Worm (Caenorhabditis elegans) whole organism, L4 larva: ENCODE data around the gene tax-6.
A peak's percentile ranks its signal among the peaks of the same experiment; 100 is the strongest.

Source experiments
- F37D6.2 ChIP-seq: sonication (generic microtip); optimal IDR thresholded peaks from 2 replicates; lab custom pipeline; 2016; ENCODE audit warnings: mild to moderate bottlenecking, missing genetic modification characterization, missing compliant biosample characterization
- F44E2.7 ChIP-seq: fragments of 200-800 bp; sonication (Bioruptor generic); IDR thresholded peaks from 2 replicates; pipeline ENCODE4 v2.1.2; 2022; ENCODE audit warnings: missing genetic modification characterization, missing compliant biosample characterization
- Y48G9A.11 ChIP-seq: fragments of 200-800 bp; sonication (Bioruptor generic); IDR thresholded peaks from 2 replicates; pipeline ENCODE4 v1.3.6; 2022; ENCODE audit warnings: missing genetic modification reagents, missing genetic modification characterization, missing compliant biosample characterization
- Y75B8A.6 ChIP-seq: fragments of 200-800 bp; sonication (Bioruptor generic); IDR thresholded peaks from 2 replicates; pipeline ENCODE4 v1.3.6; 2022; ENCODE audit warnings: missing genetic modification reagents, missing genetic modification characterization, missing compliant biosample characterization
- aha-1 ChIP-seq: fragments of 150-350 bp; peaks from one replicate; lab custom pipeline; 2014; ENCODE audit warnings: missing biosample characterization, missing genetic modification characterization
- aly-2 ChIP-seq: sonication (generic microtip); optimal IDR thresholded peaks from 2 replicates; lab custom pipeline; 2018; ENCODE audit warnings: missing biosample characterization, missing genetic modification characterization
- arid-1 ChIP-seq: fragments of 200-800 bp; sonication (Bioruptor generic); conservative IDR thresholded peaks from 2 replicates; pipeline ENCODE4 v1.3.6; 2022; ENCODE audit warnings: missing genetic modification reagents, missing genetic modification characterization, missing compliant biosample characterization
- attf-4 ChIP-seq: sonication (generic microtip); optimal IDR thresholded peaks from 3 replicates; lab custom pipeline; 2017; ENCODE audit warnings: missing biosample characterization, missing genetic modification characterization
- ceh-44 ChIP-seq: fragments of 200-800 bp; sonication (Bioruptor generic); IDR thresholded peaks from 2 replicates; pipeline ENCODE4 v1.3.6; 2022; ENCODE audit warnings: missing genetic modification reagents, missing genetic modification characterization, missing compliant biosample characterization
- ces-1 ChIP-seq: fragments of 150-350 bp; sonication (generic microtip); optimal IDR thresholded peaks from 4 replicates; lab custom pipeline; 2014; ENCODE audit warnings: missing biosample characterization, missing genetic modification reagents, missing genetic modification characterization
- ctbp-1 ChIP-seq: fragments of 200-800 bp; sonication (Bioruptor generic); IDR thresholded peaks from 2 replicates; pipeline ENCODE4 v1.3.6; 2022; ENCODE audit warnings: missing genetic modification reagents, missing genetic modification characterization, missing compliant biosample characterization
- daf-12 ChIP-seq: fragments of 150-350 bp; optimal IDR thresholded peaks from 2 replicates; lab custom pipeline; 2014; ENCODE audit warnings: missing biosample characterization, missing genetic modification reagents, missing genetic modification characterization
- daf-16 ChIP-seq, 3 experiments: sonication (generic microtip); optimal IDR thresholded peaks; 2 replicates each; lab custom pipeline; 2016 to 2017; ENCODE audit warnings: missing genetic modification characterization in 3 of 3, missing genetic modification reagents in 3 of 3, mild to moderate bottlenecking in 2 of 3, missing compliant biosample characterization in 2 of 3, missing biosample characterization in 1 of 3, moderate library complexity in 1 of 3
- daf-8 ChIP-seq: fragments of 200-800 bp; sonication (Bioruptor generic); IDR thresholded peaks from 2 replicates; pipeline ENCODE4 v1.3.6; 2022; ENCODE audit warnings: missing genetic modification characterization, missing compliant biosample characterization
- dmd-6 ChIP-seq: fragments of 200-800 bp; sonication (Bioruptor generic); IDR thresholded peaks from 2 replicates; pipeline ENCODE4 v1.3.6; 2022; ENCODE audit warnings: missing genetic modification reagents, missing genetic modification characterization, missing compliant biosample characterization
- duxl-1 ChIP-seq: sonication (generic microtip); optimal IDR thresholded peaks from 2 replicates; lab custom pipeline; 2016; ENCODE audit warnings: mild to moderate bottlenecking, missing genetic modification characterization, moderate library complexity, missing compliant biosample characterization; ENCODE audit not compliant: poor library complexity
- fkh-10 ChIP-seq: fragments of 150-350 bp; optimal IDR thresholded peaks from 2 replicates; lab custom pipeline; 2014; ENCODE audit warnings: missing biosample characterization, missing genetic modification reagents, missing genetic modification characterization
- hif-1 ChIP-seq, 2 experiments: sonication (generic microtip); optimal IDR thresholded peaks; 2 replicates each; lab custom pipeline; 2016 to 2017; ENCODE audit warnings: missing compliant biosample characterization in 2 of 2, missing genetic modification characterization in 2 of 2, missing genetic modification reagents in 2 of 2, missing genotype in 2 of 2, mild to moderate bottlenecking in 1 of 2
- hlh-11 ChIP-seq: fragments of 200-800 bp; sonication (Bioruptor generic); optimal IDR thresholded peaks from 2 replicates; lab custom pipeline; 2018; ENCODE audit warnings: mild to moderate bottlenecking, missing genetic modification characterization, missing compliant biosample characterization
- hlh-30 ChIP-seq: sonication (generic microtip); optimal IDR thresholded peaks from 2 replicates; lab custom pipeline; 2017; ENCODE audit warnings: antibody characterized with exemption, mild to moderate bottlenecking, missing genetic modification characterization, missing compliant biosample characterization; ENCODE audit not compliant: insufficient read depth
- hmg-1.1 ChIP-seq: fragments of 200-800 bp; sonication (Bioruptor generic); IDR thresholded peaks from 2 replicates; pipeline ENCODE4 v1.3.6; 2022; ENCODE audit warnings: missing genetic modification reagents, missing genetic modification characterization, missing compliant biosample characterization
- lim-7 ChIP-seq: fragments of 200-800 bp; sonication (Bioruptor generic); IDR thresholded peaks from 2 replicates; pipeline ENCODE4 v1.3.6; 2022; ENCODE audit warnings: missing genetic modification characterization, missing compliant biosample characterization
- lin-15B ChIP-seq: fragments of 150-350 bp; sonication (generic microtip); optimal IDR thresholded peaks from 3 replicates; lab custom pipeline; 2014; ENCODE audit warnings: missing biosample characterization, missing genetic modification characterization
- lin-29 ChIP-seq: fragments of 200-800 bp; sonication (Bioruptor generic); IDR thresholded peaks from 2 replicates; pipeline ENCODE4 v1.3.6; 2022; ENCODE audit warnings: missing genetic modification reagents, missing genetic modification characterization, missing compliant biosample characterization
- lin-38 ChIP-seq: fragments of 200-800 bp; sonication (Bioruptor generic); IDR thresholded peaks from 2 replicates; pipeline ENCODE4 v1.3.6; 2022; ENCODE audit warnings: missing genetic modification reagents, missing genetic modification characterization, missing compliant biosample characterization
- lir-3 ChIP-seq: sonication (generic microtip); optimal IDR thresholded peaks from 2 replicates; lab custom pipeline; 2016; ENCODE audit warnings: mild to moderate bottlenecking, missing genetic modification characterization, missing compliant biosample characterization
- lsy-2 ChIP-seq, 2 experiments: fragments of 150-350 bp in 1 of 2; sonication (generic microtip) in 1 of 2; optimal IDR thresholded peaks; 2 replicates each; lab custom pipeline; 2014 to 2017; ENCODE audit warnings: missing biosample characterization in 2 of 2, missing genetic modification characterization in 2 of 2
- mdt-29 ChIP-seq: fragments of 200-800 bp; sonication (Bioruptor generic); IDR thresholded peaks from 2 replicates; pipeline ENCODE4 v1.3.6; 2022; ENCODE audit warnings: missing genetic modification reagents, missing genetic modification characterization, missing compliant biosample characterization
- mep-1 ChIP-seq: fragments of 150-350 bp; sonication (generic microtip); optimal IDR thresholded peaks from 3 replicates; lab custom pipeline; 2014; ENCODE audit warnings: missing biosample characterization, missing genetic modification characterization
- mxl-3 ChIP-seq: fragments of 200-800 bp; sonication (Bioruptor generic); optimal IDR thresholded peaks from 2 replicates; lab custom pipeline; 2018; ENCODE audit warnings: mild to moderate bottlenecking, missing genetic modification characterization, missing compliant biosample characterization
- nhr-10 ChIP-seq: fragments of 150-350 bp; optimal IDR thresholded peaks from 2 replicates; lab custom pipeline; 2014; ENCODE audit warnings: missing biosample characterization, missing genetic modification characterization
- nhr-102 ChIP-seq: sonication (generic microtip); optimal IDR thresholded peaks from 2 replicates; lab custom pipeline; 2016; ENCODE audit warnings: mild to moderate bottlenecking, missing genetic modification characterization, moderate library complexity, missing compliant biosample characterization
- nhr-11 ChIP-seq: fragments of 150-350 bp; optimal IDR thresholded peaks from 2 replicates; lab custom pipeline; 2014; ENCODE audit warnings: missing biosample characterization, missing genetic modification characterization
- nhr-25 ChIP-seq: sonication (generic microtip); optimal IDR thresholded peaks from 2 replicates; lab custom pipeline; 2017; ENCODE audit warnings: missing genetic modification characterization, mild to moderate bottlenecking, missing compliant biosample characterization, antibody characterized with exemption, moderate library complexity, borderline replicate concordance; ENCODE audit not compliant: insufficient read depth
- nhr-28 ChIP-seq: fragments of 150-350 bp; optimal IDR thresholded peaks from 2 replicates; lab custom pipeline; 2014; ENCODE audit warnings: missing biosample characterization, missing genetic modification characterization
- nhr-48 ChIP-seq: sonication (generic microtip); optimal IDR thresholded peaks from 2 replicates; lab custom pipeline; 2016; ENCODE audit warnings: mild to moderate bottlenecking, missing genetic modification characterization, missing compliant biosample characterization
- nhr-6 ChIP-seq: fragments of 150-350 bp; optimal IDR thresholded peaks from 2 replicates; lab custom pipeline; 2014; ENCODE audit warnings: missing biosample characterization, missing genetic modification characterization
- nhr-77 ChIP-seq: fragments of 150-350 bp; optimal IDR thresholded peaks from 2 replicates; lab custom pipeline; 2014; ENCODE audit warnings: missing biosample characterization, missing genetic modification characterization
- pha-4 ChIP-seq, 2 experiments: fragments of 150-350 bp in 1 of 2; fragments of 200-800 bp in 1 of 2; sonication (Bioruptor generic) in 1 of 2; IDR thresholded peaks in 1 of 2; optimal IDR thresholded peaks in 1 of 2; 2 replicates each; pipeline versions ENCODE4 v1.3.6 to Lab custom; 2014 to 2022; ENCODE audit warnings: missing genetic modification characterization in 2 of 2, missing genetic modification reagents in 2 of 2, missing biosample characterization in 1 of 2, missing compliant biosample characterization in 1 of 2
- saeg-2 ChIP-seq: fragments of 200-800 bp; sonication (Bioruptor generic); IDR thresholded peaks from 2 replicates; pipeline ENCODE4 v1.3.6; 2022; ENCODE audit warnings: missing genetic modification reagents, missing genetic modification characterization, missing compliant biosample characterization
- set-16 ChIP-seq: fragments of 200-800 bp; sonication (Bioruptor generic); IDR thresholded peaks from 2 replicates; pipeline ENCODE4 v1.3.6; 2022; ENCODE audit warnings: missing genetic modification reagents, missing genetic modification characterization, missing compliant biosample characterization
- unc-130 ChIP-seq: sonication (generic microtip); optimal IDR thresholded peaks from 2 replicates; lab custom pipeline; 2016; ENCODE audit warnings: missing genetic modification reagents, missing genetic modification characterization, missing compliant biosample characterization
- unc-39 ChIP-seq: sonication (generic microtip); optimal IDR thresholded peaks from 2 replicates; lab custom pipeline; 2017; ENCODE audit warnings: missing biosample characterization, missing genetic modification characterization
- zfp-3 ChIP-seq: fragments of 200-800 bp; sonication (Bioruptor generic); conservative IDR thresholded peaks from 2 replicates; pipeline ENCODE4 v1.3.6; 2022; ENCODE audit warnings: missing genetic modification reagents, missing genetic modification characterization, missing compliant biosample characterization
- zip-2 ChIP-seq: fragments of 150-350 bp; optimal IDR thresholded peaks from 2 replicates; lab custom pipeline; 2014; ENCODE audit warnings: missing biosample characterization, missing genetic modification characterization
- ztf-7 ChIP-seq: fragments of 150-350 bp; optimal IDR thresholded peaks from 2 replicates; lab custom pipeline; 2014; ENCODE audit warnings: missing biosample characterization, missing genetic modification characterization

tax-6 gene

ce11 chrIV:10511432-10511831 lies 10.0 kb upstream of the tax-6 start (continued):
- TF ChIP-seq mxl-3 (GFP tag; lab: Kevin White, UChicago) (peak; percentile 32), nhr-77 (peak; percentile 43), hif-1 (tag; optimal IDR thresholded peaks at IDR 0.05; lab: Kevin White, UChicago) (peak in 1 of 2 experiments; percentile 80), nhr-102 (tag; lab: Kevin White, UChicago) (peak; percentile 61), unc-130 (GFP tag; lab: Kevin White, UChicago) (no peak), F44E2.7 (no peak), dmd-6 (GFP tag; lab: Robert Waterston, UW) (peak; percentile 71), daf-16 (GFP tag; optimal IDR thresholded peaks at IDR 0.05; lab: Kevin White, UChicago) (peak in 1 of 2 experiments; percentile 19), daf-16 (tag; optimal IDR thresholded peaks at IDR 0.05; lab: Kevin White, UChicago) (peak; percentile 98), lin-29 (GFP tag; lab: Robert Waterston, UW) (no peak), lin-15B (tag; lab: Kevin White, UChicago) (no peak), aly-2 (tag; lab: Kevin White, UChicago) (no peak), pha-4 (GFP tag; IDR thresholded peaks at IDR 0.05; lab: Robert Waterston, UW) (peak; percentile 21; the same call in 1 of the 2 replicates), pha-4 (tag; optimal IDR thresholded peaks at IDR 0.05; lab: Kevin White, UChicago) (no peak), daf-8 (GFP tag; lab: Robert Waterston, UW) (no peak), nhr-28 (tag; lab: Kevin White, UChicago) (peak; percentile 51), mdt-29 (peak; percentile 81), attf-4 (no peak), duxl-1 (no peak), zip-2 (tag; lab: Kevin White, UChicago) (no peak), zfp-3 (GFP tag; lab: Robert Waterston, UW) (no peak), nhr-6 (tag; lab: Kevin White, UChicago) (no peak), nhr-11 (tag; lab: Kevin White, UChicago) (no peak)

ce11 chrIV:10507586-10507985 lies 6.2 kb upstream of the tax-6 start:
- TF ChIP-seq aly-2 (tag; lab: Kevin White, UChicago) (no peak), lir-3 (tag; lab: Kevin White, UChicago) (no peak), nhr-77 (no peak), nhr-25 (tag; lab: Kevin White, UChicago) (no peak), F37D6.2 (tag; lab: Kevin White, UChicago) (peak; percentile 11), fkh-10 (peak; percentile 83), unc-39 (tag; lab: Kevin White, UChicago) (no peak), pha-4 (GFP tag; IDR thresholded peaks at IDR 0.05; lab: Robert Waterston, UW) (no peak), pha-4 (tag; optimal IDR thresholded peaks at IDR 0.05; lab: Kevin White, UChicago) (no peak), set-16 (GFP tag; lab: Robert Waterston, UW) (no peak), ctbp-1 (peak; percentile 57), ces-1 (GFP tag; lab: Kevin White, UChicago) (peak; percentile 65), hlh-30 (tag; lab: Kevin White, UChicago) (peak; percentile 7), nhr-10 (tag; lab: Kevin White, UChicago) (no peak), dmd-6 (GFP tag; lab: Robert Waterston, UW) (peak; percentile 10; the same call in 1 of the 2 replicates), aha-1 (peak; percentile 74), mdt-29 (no peak), mep-1 (tag; lab: Kevin White, UChicago) (peak; percentile 13), lsy-2 (tag; optimal IDR thresholded peaks at IDR 0.05; lab: Kevin White, UChicago) (peak in 1 of 2 experiments; percentile 44)

DNA sequence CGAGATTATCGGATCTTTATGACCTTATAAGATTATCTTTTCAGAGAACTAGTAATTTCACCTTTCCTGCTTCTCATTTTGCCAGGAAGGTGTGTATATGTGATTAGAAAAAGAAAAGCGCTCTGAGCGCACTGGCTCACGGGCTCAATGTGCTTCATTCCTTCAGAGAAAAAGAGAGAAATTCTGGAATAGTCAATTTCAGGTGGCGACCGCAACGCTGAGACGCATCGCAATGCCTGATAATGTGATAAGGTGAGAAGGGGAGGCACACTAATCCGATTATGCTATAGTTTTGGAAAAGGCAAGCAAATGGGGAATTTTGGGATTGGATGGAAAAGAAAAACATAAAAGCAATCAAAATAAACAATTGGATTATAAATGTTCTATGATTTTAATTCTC lies 4.6 kb upstream of the tax-6 start:
- no peak for TF ChIP-seq nhr-10 (tag; lab: Kevin White, UChicago)
- no peak for TF ChIP-seq ztf-7 (tag; lab: Kevin White, UChicago)
- no peak for TF ChIP-seq fkh-10
- peak; percentile 21 for TF ChIP-seq dmd-6 (GFP tag; lab: Robert Waterston, UW)
- TF ChIP-seq nhr-48 (tag; lab: Kevin White, UChicago): no peak
- no peak for TF ChIP-seq lin-38
- no peak for TF ChIP-seq arid-1 (GFP tag; lab: Robert Waterston, UW)
- TF ChIP-seq Y75B8A.6: no peak
- no peak for TF ChIP-seq Y48G9A.11 (GFP tag; lab: Robert Waterston, UW)
- TF ChIP-seq pha-4 (GFP tag; IDR thresholded peaks at IDR 0.05; lab: Robert Waterston, UW): no peak
- no peak for TF ChIP-seq pha-4 (tag; optimal IDR thresholded peaks at IDR 0.05; lab: Kevin White, UChicago)
- no peak for TF ChIP-seq lim-7 (GFP tag; lab: Robert Waterston, UW)
- TF ChIP-seq daf-12: no peak
- peak; percentile 87 for TF ChIP-seq aha-1
- TF ChIP-seq lin-29 (GFP tag; lab: Robert Waterston, UW): no peak
- no peak for TF ChIP-seq ceh-44
- peak; percentile 48 for TF ChIP-seq hlh-11 (tag; lab: Kevin White, UChicago)
- no peak for TF ChIP-seq hmg-1.1
- TF ChIP-seq saeg-2 (GFP tag; lab: Robert Waterston, UW): no peak
- peak; percentile 31 for TF ChIP-seq nhr-28 (tag; lab: Kevin White, UChicago)
- no peak for TF ChIP-seq zip-2 (tag; lab: Kevin White, UChicago)
